Fruit fly (Drosophila melanogaster) whole organism, prepupa: ENCODE results near the gene CG6985.

Experiments
- Blimp-1 ChIP-seq: fragments of 200-800 bp; sonication (Bioruptor generic); optimal IDR thresholded peaks from 3 replicates; lab custom pipeline; 2017; ENCODE audit warnings: missing biosample characterization, missing genetic modification characterization, mild to moderate bottlenecking, moderate library complexity, missing genetic modification reagents
- CG10631 ChIP-seq: fragments of 200-800 bp; sonication (Bioruptor generic); optimal IDR thresholded peaks from 2 replicates; lab custom pipeline; 2016; ENCODE audit warnings: missing biosample characterization, missing genetic modification characterization
- CG10669 ChIP-seq: fragments of 200-800 bp; sonication (Bioruptor generic); optimal IDR thresholded peaks from 3 replicates; lab custom pipeline; 2018; ENCODE audit warnings: missing biosample characterization, mild to moderate bottlenecking, missing genetic modification characterization, moderate library complexity
- CG11294 ChIP-seq: fragments of 200-800 bp; sonication (Bioruptor generic); IDR thresholded peaks from 2 replicates; pipeline ENCODE4 v1.3.6; 2022; ENCODE audit warnings: missing biosample characterization, missing genetic modification characterization
- CG11902 ChIP-seq: fragments of 200-800 bp; sonication (Bioruptor generic); optimal IDR thresholded peaks from 3 replicates; lab custom pipeline; 2016; ENCODE audit warnings: missing biosample characterization, missing genetic modification characterization
- CG15336 ChIP-seq: fragments of 200-800 bp; sonication (Bioruptor generic); IDR thresholded peaks from 2 replicates; pipeline ENCODE4 v1.3.6; 2022; ENCODE audit warnings: missing biosample characterization, missing genetic modification characterization
- CG1621 ChIP-seq: fragments of 200-800 bp; sonication (Bioruptor generic); optimal IDR thresholded peaks from 3 replicates; lab custom pipeline; 2018; ENCODE audit warnings: missing biosample characterization, mild to moderate bottlenecking, missing genetic modification characterization
- CG3032 ChIP-seq: fragments of 200-800 bp; optimal IDR thresholded peaks from 2 replicates; lab custom pipeline; 2019; ENCODE audit warnings: missing biosample characterization, mild to moderate bottlenecking, missing genetic modification characterization, moderate library complexity
- CG32006 ChIP-seq: fragments of 200-800 bp; sonication (Bioruptor generic); optimal IDR thresholded peaks from 3 replicates; lab custom pipeline; 2017; ENCODE audit warnings: missing biosample characterization, mild to moderate bottlenecking, missing genetic modification characterization
- CG3919 ChIP-seq: fragments of 200-800 bp; sonication (Bioruptor generic); optimal IDR thresholded peaks from 3 replicates; lab custom pipeline; 2016; ENCODE audit warnings: missing biosample characterization, missing genetic modification characterization
- CG4318 ChIP-seq: fragments of 200-800 bp; sonication (Bioruptor generic); optimal IDR thresholded peaks from 3 replicates; lab custom pipeline; 2017; ENCODE audit warnings: missing biosample characterization, mild to moderate bottlenecking, missing genetic modification characterization
- CG6163 ChIP-seq: fragments of 200-800 bp; sonication (Bioruptor generic); IDR thresholded peaks from 3 replicates; pipeline ENCODE4 v1.3.6; 2022; ENCODE audit warnings: missing biosample characterization, missing genetic modification characterization
- CG6276 ChIP-seq: fragments of 200-800 bp; sonication (Bioruptor generic); optimal IDR thresholded peaks from 2 replicates; lab custom pipeline; 2017; ENCODE audit warnings: missing biosample characterization, mild to moderate bottlenecking, missing genetic modification characterization
- CG8319 ChIP-seq: fragments of 200-800 bp; sonication (Bioruptor generic); optimal IDR thresholded peaks from 3 replicates; lab custom pipeline; 2016; ENCODE audit warnings: missing biosample characterization, missing genetic modification characterization
- CG9139 ChIP-seq: fragments of 200-800 bp; sonication (Bioruptor generic); optimal IDR thresholded peaks from 3 replicates; lab custom pipeline; 2017; ENCODE audit warnings: missing biosample characterization, mild to moderate bottlenecking, missing genetic modification characterization
- Eip78C ChIP-seq: fragments of 200-800 bp; sonication (Bioruptor generic); peaks from one replicate; lab custom pipeline; 2016; ENCODE audit warnings: missing biosample characterization, missing genetic modification characterization
- Eip93F ChIP-seq: fragments of 200-800 bp; sonication (Bioruptor generic); optimal IDR thresholded peaks from 2 replicates; lab custom pipeline; 2016; ENCODE audit warnings: missing biosample characterization, mild to moderate bottlenecking, missing genetic modification characterization
- Ets21C ChIP-seq: fragments of 200-800 bp; sonication (Bioruptor generic); optimal IDR thresholded peaks from 3 replicates; lab custom pipeline; 2016; ENCODE audit warnings: missing biosample characterization, missing genetic modification characterization
- Ets96B ChIP-seq: fragments of 200-800 bp; optimal IDR thresholded peaks from 2 replicates; lab custom pipeline; 2019; ENCODE audit warnings: missing biosample characterization, mild to moderate bottlenecking, missing genetic modification characterization, moderate library complexity
- Hr38 ChIP-seq: sonication (Bioruptor generic); optimal IDR thresholded peaks from 2 replicates; lab custom pipeline; 2016; ENCODE audit warnings: missing biosample characterization, missing genetic modification characterization
- Hr4 ChIP-seq: fragments of 200-800 bp; sonication (Bioruptor generic); optimal IDR thresholded peaks from 3 replicates; lab custom pipeline; 2016; ENCODE audit warnings: missing biosample characterization, missing genetic modification characterization
- Lpt ChIP-seq: fragments of 200-800 bp; sonication (Bioruptor generic); optimal IDR thresholded peaks from 3 replicates; lab custom pipeline; 2016; ENCODE audit warnings: missing biosample characterization, missing genetic modification characterization
- Met ChIP-seq: fragments of 200-800 bp; sonication (Bioruptor generic); optimal IDR thresholded peaks from 3 replicates; lab custom pipeline; 2016; ENCODE audit warnings: missing biosample characterization, missing genetic modification characterization
- Smox ChIP-seq: fragments of 200-800 bp; sonication (Bioruptor generic); optimal IDR thresholded peaks from 3 replicates; lab custom pipeline; 2016; ENCODE audit warnings: missing biosample characterization, missing genetic modification characterization
- Sox102F ChIP-seq: fragments of 200-800 bp; sonication (Bioruptor generic); optimal IDR thresholded peaks from 2 replicates; lab custom pipeline; 2016; ENCODE audit warnings: missing biosample characterization, mild to moderate bottlenecking, missing genetic modification characterization
- Sox15 ChIP-seq: fragments of 200-800 bp; sonication (Bioruptor generic); optimal IDR thresholded peaks from 3 replicates; lab custom pipeline; 2016; ENCODE audit warnings: missing biosample characterization, missing genetic modification characterization
- acj6 ChIP-seq: fragments of 200-800 bp; sonication (Bioruptor generic); optimal IDR thresholded peaks from 3 replicates; lab custom pipeline; 2016; ENCODE audit warnings: missing biosample characterization, missing genetic modification characterization
- dac ChIP-seq: fragments of 200-800 bp; sonication (Bioruptor generic); optimal IDR thresholded peaks from 2 replicates; lab custom pipeline; 2017; ENCODE audit warnings: missing biosample characterization, mild to moderate bottlenecking, missing genetic modification characterization
- dsx ChIP-seq: fragments of 200-800 bp; optimal IDR thresholded peaks from 3 replicates; lab custom pipeline; 2019; ENCODE audit warnings: missing biosample characterization, mild to moderate bottlenecking, missing genetic modification characterization, moderate library complexity; ENCODE audit not compliant: poor library complexity, severe bottlenecking
- eg ChIP-seq: fragments of 200-800 bp; sonication (Bioruptor generic); IDR thresholded peaks from 3 replicates; pipeline ENCODE4 v1.3.6; 2022; ENCODE audit warnings: missing biosample characterization, missing genetic modification characterization
- esn ChIP-seq: fragments of 200-800 bp; sonication (Bioruptor generic); optimal IDR thresholded peaks from 2 replicates; lab custom pipeline; 2016; ENCODE audit warnings: missing biosample characterization, mild to moderate bottlenecking, missing genetic modification characterization, moderate library complexity
- fkh ChIP-seq: fragments of 200-800 bp; sonication (Bioruptor generic); optimal IDR thresholded peaks from 3 replicates; lab custom pipeline; 2017; ENCODE audit warnings: missing biosample characterization, mild to moderate bottlenecking, missing genetic modification characterization, moderate library complexity
- lz ChIP-seq: fragments of 200-800 bp; sonication (Bioruptor generic); optimal IDR thresholded peaks from 3 replicates; lab custom pipeline; 2016; ENCODE audit warnings: missing biosample characterization, missing genetic modification characterization
- salr ChIP-seq, 2 experiments: fragments of 200-800 bp; sonication (Bioruptor generic); optimal IDR thresholded peaks; 3 replicates each; lab custom pipeline; 2016 to 2018; ENCODE audit warnings: missing biosample characterization in 2 of 2, missing genetic modification characterization in 2 of 2, mild to moderate bottlenecking in 1 of 2
- spab ChIP-seq: fragments of 200-800 bp; sonication (Bioruptor generic); optimal IDR thresholded peaks from 2 replicates; lab custom pipeline; 2017; ENCODE audit warnings: missing biosample characterization, mild to moderate bottlenecking, missing genetic modification characterization, missing genetic modification reagents
- ss ChIP-seq, 2 experiments: fragments of 200-800 bp; sonication (Bioruptor generic); optimal IDR thresholded peaks; 2 replicates in 1 of 2; 3 replicates in 1 of 2; lab custom pipeline; 2017 to 2018; ENCODE audit warnings: mild to moderate bottlenecking in 2 of 2, missing biosample characterization in 2 of 2, missing genetic modification characterization in 2 of 2, moderate library complexity in 1 of 2
- svp ChIP-seq: fragments of 200-800 bp; sonication (Bioruptor generic); peaks from one replicate; lab custom pipeline; 2016; ENCODE audit warnings: missing biosample characterization, missing genetic modification characterization
- topi ChIP-seq: fragments of 200-800 bp; sonication (Bioruptor generic); optimal IDR thresholded peaks from 3 replicates; lab custom pipeline; 2016; ENCODE audit warnings: missing biosample characterization, missing genetic modification characterization
- vri ChIP-seq: fragments of 200-800 bp; sonication (Bioruptor generic); optimal IDR thresholded peaks from 3 replicates; lab custom pipeline; 2016; ENCODE audit warnings: missing biosample characterization, mild to moderate bottlenecking, missing genetic modification characterization

Gene CG6985

DNA sequence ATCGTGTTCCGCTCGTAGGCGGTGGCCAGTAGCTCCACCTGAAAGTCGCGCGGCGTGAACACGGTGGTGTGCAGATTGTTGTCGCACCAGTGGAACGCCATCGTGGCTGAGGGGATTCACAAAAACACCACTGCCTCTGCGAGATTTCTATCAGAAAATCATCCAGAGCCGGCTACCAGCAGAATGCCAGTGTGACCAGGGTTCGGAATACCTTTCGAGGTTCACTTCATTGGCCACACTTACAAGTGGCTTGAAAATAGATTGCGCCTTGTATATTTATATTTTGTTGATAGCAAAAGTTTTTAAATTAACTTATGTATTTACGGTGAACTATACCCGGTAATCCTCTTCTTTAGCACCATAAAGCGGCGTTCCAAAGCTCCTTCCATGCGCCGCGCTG, at the start of gene CG6985, which contains the start of gene Dcr-1:
Gene CG6985 (plus strand): TSS at position 221 of the 400 bp plus-strand sequence.
Gene Dcr-1 (minus strand): TSS at position 162 of the 400 bp plus-strand sequence.
- TF ChIP-seq CG11902 (GFP tag; lab: Kevin White, UChicago) (no peak), CG32006 (no peak), CG10669 (GFP tag; lab: Kevin White, UChicago) (no peak), dac (GFP tag; lab: Kevin White, UChicago) (no peak), Eip93F (no peak), ss (GFP tag; optimal IDR thresholded peaks at IDR 0.05; lab: Kevin White, UChicago) (no peak), Eip78C (GFP tag; lab: Kevin White, UChicago) (no peak), Hr4 (GFP tag; lab: Kevin White, UChicago) (no peak), Hr38 (no peak), Ets21C (GFP tag; lab: Kevin White, UChicago) (no peak), CG10631 (GFP tag; lab: Kevin White, UChicago) (no peak), Met (GFP tag; lab: Kevin White, UChicago) (no peak), CG6276 (GFP tag; lab: Kevin White, UChicago) (no peak), svp (GFP tag; lab: Kevin White, UChicago) (no peak), CG1621 (tag; lab: Kevin White, UChicago) (no peak), CG9139 (GFP tag; lab: Kevin White, UChicago) (no peak), CG4318 (GFP tag; lab: Kevin White, UChicago) (no peak), CG6163 (GFP tag; lab: Robert Waterston, UW) (no peak)

dm6 chr3R:22694659-22695058, 46.3 kb upstream of the CG6985 start, which contains the start of gene cd:
Gene cd (plus strand): TSS chr3R:22694959.
- TF ChIP-seq Sox102F (GFP tag; lab: Kevin White, UChicago) (no peak), CG11294 (GFP tag; lab: Robert Waterston, UW) (no peak), dac (GFP tag; lab: Kevin White, UChicago) (no peak), dsx (GFP tag; lab: Kevin White, UChicago) (no peak), Lpt (no peak), eg (no peak), CG32006 (no peak), acj6 (GFP tag; lab: Kevin White, UChicago) (no peak), esn (GFP tag; lab: Kevin White, UChicago) (no peak)
- TF ChIP-seq, all 60 proteins: peak for 0

DNA sequence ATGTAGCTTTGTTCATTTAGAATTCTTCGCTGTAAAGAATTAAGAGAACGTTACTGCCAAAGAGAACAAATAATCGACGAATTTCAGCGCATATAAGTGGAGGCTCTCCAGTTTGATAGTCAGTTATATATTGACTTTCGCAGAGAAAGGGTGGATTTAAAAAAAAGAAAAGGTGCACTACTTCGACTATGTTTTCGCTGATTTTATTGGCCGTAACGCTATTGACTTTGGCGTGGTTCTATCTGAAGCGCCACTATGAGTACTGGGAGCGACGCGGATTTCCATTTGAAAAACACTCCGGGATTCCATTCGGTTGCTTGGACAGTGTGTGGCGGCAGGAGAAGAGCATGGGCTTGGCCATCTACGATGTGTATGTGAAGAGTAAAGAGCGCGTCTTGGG, 42.7 kb upstream of the CG6985 start, which contains the start of gene Cyp6d4:
Gene Cyp6d4 (plus strand): TSS at position 112 of the 400 bp plus-strand sequence.
- TF ChIP-seq Hr38 (no peak), CG15336 (no peak), CG11294 (GFP tag; lab: Robert Waterston, UW) (no peak), salr (GFP tag; optimal IDR thresholded peaks at IDR 0.05; lab: Kevin White, UChicago) (no peak), Eip78C (GFP tag; lab: Kevin White, UChicago) (no peak), CG32006 (no peak), CG6276 (GFP tag; lab: Kevin White, UChicago) (no peak), CG3919 (GFP tag; lab: Kevin White, UChicago) (no peak)

DNA sequence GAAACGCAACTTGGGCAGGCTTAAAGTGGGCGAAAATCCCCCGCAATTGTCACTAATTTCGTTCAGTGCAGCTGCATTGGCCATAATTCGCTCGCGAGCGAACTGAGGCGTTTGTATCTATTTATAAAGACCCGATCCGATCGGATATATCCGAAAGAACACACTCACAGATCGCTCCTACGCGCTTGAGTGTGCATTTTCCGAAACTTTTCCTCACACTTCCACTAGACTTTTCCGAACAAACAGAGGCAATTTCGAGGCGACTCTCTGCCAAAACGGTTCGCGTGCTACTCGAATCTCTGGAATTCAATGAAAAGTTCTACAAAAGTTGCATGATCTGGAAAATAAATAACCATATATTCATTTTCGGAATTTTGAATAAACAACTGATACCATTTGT, 39.2 kb upstream of the CG6985 start, which contains the start of the genes CG6972 and CCAP:
Gene CG6972 (plus strand): TSS at position 215 of the 400 bp plus-strand sequence.
Gene CCAP (minus strand): TSS at position 292 of the 400 bp plus-strand sequence.
- TF ChIP-seq Ets96B (tag; lab: Kevin White, UChicago) = no peak
- no peak for TF ChIP-seq spab (GFP tag; lab: Kevin White, UChicago)
- TF ChIP-seq Met (GFP tag; lab: Kevin White, UChicago) = no peak
- TF ChIP-seq CG6276 (GFP tag; lab: Kevin White, UChicago) = no peak
- no peak for TF ChIP-seq CG3919 (GFP tag; lab: Kevin White, UChicago)
- no peak for TF ChIP-seq Ets21C (GFP tag; lab: Kevin White, UChicago)
- no peak for TF ChIP-seq Sox15 (GFP tag; lab: Kevin White, UChicago)
- TF ChIP-seq CG8319 (GFP tag; lab: Kevin White, UChicago) = no peak
- no peak for TF ChIP-seq fkh (GFP tag; lab: Kevin White, UChicago)
- no peak for TF ChIP-seq lz (GFP tag; lab: Kevin White, UChicago)
- TF ChIP-seq vri (GFP tag; lab: Kevin White, UChicago) = no peak
- TF ChIP-seq CG10669 (GFP tag; lab: Kevin White, UChicago) = no peak
- no peak for TF ChIP-seq Sox102F (GFP tag; lab: Kevin White, UChicago)
- TF ChIP-seq Eip93F = no peak
- TF ChIP-seq CG1621 (tag; lab: Kevin White, UChicago) = no peak
- TF ChIP-seq CG3032 (tag; lab: Kevin White, UChicago) = no peak
- no peak for TF ChIP-seq Smox (GFP tag; lab: Kevin White, UChicago)
- TF ChIP-seq topi (GFP tag; lab: Kevin White, UChicago) = no peak
- no peak for TF ChIP-seq Blimp-1 (GFP tag; lab: Kevin White, UChicago)
